Worm (Caenorhabditis elegans) whole organism, L1 larva: ENCODE data around the gene oat-1.

Source experiments
- C04F5.9 ChIP-seq: sonication (generic microtip); optimal IDR thresholded peaks from 2 replicates; lab custom pipeline; 2016; ENCODE audit warnings: missing genetic modification characterization, missing compliant biosample characterization
- alr-1 ChIP-seq: fragments of 200-800 bp; sonication (Bioruptor generic); optimal IDR thresholded peaks from 2 replicates; lab custom pipeline; 2018; ENCODE audit warnings: borderline replicate concordance, mild to moderate bottlenecking, missing genetic modification characterization, missing compliant biosample characterization
- blmp-1 ChIP-seq: fragments of 150-350 bp; optimal IDR thresholded peaks from 2 replicates; lab custom pipeline; 2014; ENCODE audit warnings: missing biosample characterization, missing genetic modification characterization
- ceh-82 ChIP-seq, 3 experiments: fragments of 150-350 bp in 1 of 3; sonication (generic microtip) in 2 of 3; optimal IDR thresholded peaks; 2 replicates each; lab custom pipeline; 2014 to 2017; ENCODE audit warnings: missing biosample characterization in 3 of 3, missing genetic modification characterization in 3 of 3
- dpl-1 ChIP-seq, 3 experiments: fragments of 150-350 bp in 2 of 3; sonication (generic microtip) in 1 of 3; optimal IDR thresholded peaks; 2 replicates each; lab custom pipeline; 2014 to 2017; ENCODE audit warnings: missing biosample characterization in 3 of 3, missing genetic modification characterization in 3 of 3, missing genetic modification reagents in 3 of 3
- dsc-1 ChIP-seq: sonication (generic microtip); optimal IDR thresholded peaks from 2 replicates; lab custom pipeline; 2016; ENCODE audit warnings: mild to moderate bottlenecking, missing genetic modification characterization, missing compliant biosample characterization
- efl-1 ChIP-seq, 4 experiments: fragments of 150-350 bp; optimal IDR thresholded peaks in 3 of 4; peaks in 1 of 4; 1 replicate in 1 of 4; 2 replicates in 3 of 4; lab custom pipeline; 2014; ENCODE audit warnings: missing biosample characterization in 2 of 4, missing genetic modification characterization in 2 of 4, missing genetic modification reagents in 2 of 4
- efl-3 ChIP-seq: fragments of 200-800 bp; sonication (Bioruptor generic); optimal IDR thresholded peaks from 2 replicates; lab custom pipeline; 2018; ENCODE audit warnings: mild to moderate bottlenecking, missing genetic modification characterization, missing compliant biosample characterization
- egl-13 ChIP-seq: sonication (generic microtip); optimal IDR thresholded peaks from 2 replicates; lab custom pipeline; 2016; ENCODE audit warnings: missing genotype, missing genetic modification reagents, missing genetic modification characterization, missing compliant biosample characterization
- fkh-10 ChIP-seq: sonication (generic microtip); optimal IDR thresholded peaks from 2 replicates; lab custom pipeline; 2017; ENCODE audit warnings: missing biosample characterization, missing genetic modification reagents, missing genetic modification characterization
- hlh-17 ChIP-seq: fragments of 200-800 bp; sonication (Bioruptor generic); optimal IDR thresholded peaks from 2 replicates; lab custom pipeline; 2018; ENCODE audit warnings: missing genetic modification characterization, mild to moderate bottlenecking, missing compliant biosample characterization, moderate library complexity, borderline replicate concordance
- isw-1 ChIP-seq: fragments of 200-800 bp; sonication (Bioruptor generic); IDR thresholded peaks from 2 replicates; pipeline ENCODE4 v1.3.6; 2022; ENCODE audit warnings: missing genetic modification characterization, missing compliant biosample characterization
- jun-1 ChIP-seq: fragments of 150-350 bp; optimal IDR thresholded peaks from 2 replicates; lab custom pipeline; 2014; ENCODE audit warnings: missing biosample characterization, missing genetic modification reagents, missing genetic modification characterization
- lin-13 ChIP-seq: fragments of 150-350 bp; optimal IDR thresholded peaks from 2 replicates; lab custom pipeline; 2014; ENCODE audit warnings: missing biosample characterization, missing genetic modification reagents, missing genetic modification characterization
- lin-14 ChIP-seq: fragments of 200-800 bp; sonication (Bioruptor generic); optimal IDR thresholded peaks from 2 replicates; lab custom pipeline; 2018; ENCODE audit warnings: mild to moderate bottlenecking, missing genetic modification characterization, moderate library complexity, missing compliant biosample characterization
- lir-3 ChIP-seq: sonication (generic microtip); optimal IDR thresholded peaks from 2 replicates; lab custom pipeline; 2016; ENCODE audit warnings: mild to moderate bottlenecking, missing genetic modification characterization, moderate library complexity, missing compliant biosample characterization; ENCODE audit not compliant: poor library complexity
- lsy-2 ChIP-seq, 2 experiments: fragments of 150-350 bp; optimal IDR thresholded peaks; 2 replicates each; lab custom pipeline; 2014; ENCODE audit warnings: missing biosample characterization in 2 of 2, missing genetic modification characterization in 2 of 2
- mab-9 ChIP-seq: fragments of 200-800 bp; sonication (Bioruptor generic); IDR thresholded peaks from 2 replicates; pipeline ENCODE4 v1.3.6; 2022; ENCODE audit warnings: missing genetic modification reagents, missing genetic modification characterization, missing compliant biosample characterization
- mdl-1 ChIP-seq, 2 experiments: fragments of 150-350 bp; optimal IDR thresholded peaks; 2 replicates each; lab custom pipeline; 2014 to 2017; ENCODE audit warnings: missing biosample characterization in 2 of 2, missing genetic modification characterization in 2 of 2, inconsistent platforms in 1 of 2
- mef-2 ChIP-seq: fragments of 150-350 bp; optimal IDR thresholded peaks from 2 replicates; lab custom pipeline; 2014; ENCODE audit warnings: missing biosample characterization, missing genetic modification characterization
- nhr-19 ChIP-seq: fragments of 200-800 bp; sonication (Bioruptor generic); conservative IDR thresholded peaks from 2 replicates; pipeline ENCODE4 v1.3.6; 2022; ENCODE audit warnings: missing genetic modification characterization, missing compliant biosample characterization
- nhr-20 ChIP-seq: sonication (generic microtip); optimal IDR thresholded peaks from 2 replicates; lab custom pipeline; 2016; ENCODE audit warnings: mild to moderate bottlenecking, missing genetic modification characterization, missing compliant biosample characterization
- nhr-47 ChIP-seq: sonication (generic microtip); optimal IDR thresholded peaks from 2 replicates; lab custom pipeline; 2016; ENCODE audit warnings: mild to moderate bottlenecking, missing genetic modification characterization, moderate library complexity, missing compliant biosample characterization
- nhr-77 ChIP-seq: fragments of 150-350 bp; optimal IDR thresholded peaks from 2 replicates; lab custom pipeline; 2014; ENCODE audit warnings: missing biosample characterization, missing genetic modification characterization
- nhr-85 ChIP-seq: sonication (generic microtip); peaks from one replicate; lab custom pipeline; 2016; ENCODE audit warnings: missing genetic modification characterization, inconsistent platforms, missing compliant biosample characterization
- pag-3 ChIP-seq: sonication (generic microtip); optimal IDR thresholded peaks from 2 replicates; lab custom pipeline; 2017; ENCODE audit warnings: missing genetic modification characterization, mild to moderate bottlenecking, missing compliant biosample characterization, antibody characterized with exemption, borderline replicate concordance; ENCODE audit not compliant: insufficient read depth
- pax-3 ChIP-seq: fragments of 200-800 bp; sonication (Bioruptor generic); optimal IDR thresholded peaks from 2 replicates; lab custom pipeline; 2018; ENCODE audit warnings: mild to moderate bottlenecking, missing genetic modification characterization, moderate library complexity, missing compliant biosample characterization
- snu-23 ChIP-seq: sonication (generic microtip); optimal IDR thresholded peaks from 2 replicates; lab custom pipeline; 2016; ENCODE audit warnings: missing genetic modification characterization, missing compliant biosample characterization
- sox-4 ChIP-seq: sonication (generic microtip); optimal IDR thresholded peaks from 2 replicates; lab custom pipeline; 2016; ENCODE audit warnings: missing genetic modification characterization, missing compliant biosample characterization
- sup-37 ChIP-seq: fragments of 200-800 bp; sonication (Bioruptor generic); optimal IDR thresholded peaks from 2 replicates; lab custom pipeline; 2018; ENCODE audit warnings: mild to moderate bottlenecking, missing genetic modification characterization, missing compliant biosample characterization
- ztf-11 ChIP-seq, 2 experiments: sonication (generic microtip); optimal IDR thresholded peaks; 2 replicates each; lab custom pipeline; 2016 to 2017; ENCODE audit warnings: missing genetic modification characterization in 2 of 2, missing biosample characterization in 1 of 2, missing compliant biosample characterization in 1 of 2

oat-1 gene

DNA sequence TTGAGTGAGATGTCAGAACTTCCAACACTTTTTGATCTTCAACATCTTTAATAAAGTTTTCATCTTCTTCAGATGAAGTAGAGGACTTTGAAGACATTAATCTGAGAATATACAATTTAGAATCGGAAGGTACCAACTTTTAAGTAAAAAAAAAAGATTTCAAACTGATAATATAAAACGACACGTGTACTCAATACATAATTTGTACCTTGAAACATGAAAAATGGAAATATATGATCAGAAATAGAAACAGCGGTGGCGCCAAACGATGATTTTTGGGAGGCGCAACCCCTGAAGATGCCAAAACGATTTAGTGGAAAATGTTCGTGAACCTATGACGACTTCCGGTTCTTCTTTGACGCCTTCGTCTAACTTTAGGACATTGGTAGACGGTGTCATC, at the start of gene oat-1:
oat-1 (minus strand) TSS at position 101 of the 400 bp plus-strand sequence.
- no peak for TF ChIP-seq jun-1 (tag; lab: Kevin White, UChicago)
- TF ChIP-seq, all 84 proteins: peak for 0

DNA sequence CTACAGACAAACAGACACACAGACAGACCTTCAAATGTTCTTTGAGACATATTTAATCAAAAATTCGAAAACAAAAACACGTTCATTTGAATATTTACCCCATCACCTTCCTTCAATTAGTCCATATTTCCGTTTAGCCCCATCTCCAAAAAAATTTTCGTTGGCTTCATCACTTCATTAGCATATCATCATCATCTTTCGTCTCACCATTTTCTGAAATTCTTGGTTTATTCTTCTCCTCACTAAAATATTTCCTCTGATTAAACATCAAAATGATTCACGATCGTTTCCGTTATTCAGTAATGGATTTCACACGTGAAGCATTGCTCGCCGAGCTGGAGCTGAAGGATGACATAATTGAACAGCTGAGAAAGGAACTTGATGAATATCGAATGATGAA, 48.2 kb upstream of the oat-1 start, which contains the start of gene pkg-2:
pkg-2 (plus strand) TSS at position 301 of the 400 bp plus-strand sequence.
- TF ChIP-seq lir-3 (no peak), dpl-1 (GFP tag; optimal IDR thresholded peaks at IDR 0.05; lab: Kevin White, UChicago) (no peak), nhr-85 (tag; lab: Kevin White, UChicago) (no peak), pag-3 (tag; lab: Kevin White, UChicago) (no peak), lin-13 (GFP tag; lab: Kevin White, UChicago) (no peak), mef-2 (no peak), nhr-47 (tag; lab: Kevin White, UChicago) (no peak), hlh-17 (GFP tag; lab: Kevin White, UChicago) (no peak), isw-1 (GFP tag; lab: Robert Waterston, UW) (no peak), C04F5.9 (no peak)

DNA sequence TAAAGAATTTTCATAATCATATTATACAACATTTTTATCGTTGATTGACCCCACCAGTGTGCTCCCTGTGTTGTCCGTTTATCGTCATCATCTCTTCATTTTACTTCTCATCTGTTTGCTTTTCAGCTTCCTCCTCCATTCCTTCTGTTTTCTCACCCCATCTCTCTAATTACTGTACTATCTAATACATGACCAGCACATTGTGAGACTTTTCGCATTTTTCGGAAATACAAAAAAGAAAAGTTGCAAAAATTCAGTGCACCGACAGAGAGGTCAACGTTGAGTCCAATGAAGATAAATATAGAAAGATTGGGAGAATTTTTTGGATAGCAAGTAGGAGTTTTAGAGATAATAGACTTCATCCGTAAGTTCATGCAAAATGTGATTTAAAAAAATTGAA, 47.6 kb upstream of the oat-1 start:
- no peak for TF ChIP-seq lir-3
- no peak for TF ChIP-seq efl-1 (optimal IDR thresholded peaks at IDR 0.05; lab: Kevin White, UChicago)
- TF ChIP-seq efl-1 (GFP tag; optimal IDR thresholded peaks at IDR 0.05 in 1 of 2; lab: Kevin White, UChicago) = peak in 1 of 2 experiments; percentile 57

DNA sequence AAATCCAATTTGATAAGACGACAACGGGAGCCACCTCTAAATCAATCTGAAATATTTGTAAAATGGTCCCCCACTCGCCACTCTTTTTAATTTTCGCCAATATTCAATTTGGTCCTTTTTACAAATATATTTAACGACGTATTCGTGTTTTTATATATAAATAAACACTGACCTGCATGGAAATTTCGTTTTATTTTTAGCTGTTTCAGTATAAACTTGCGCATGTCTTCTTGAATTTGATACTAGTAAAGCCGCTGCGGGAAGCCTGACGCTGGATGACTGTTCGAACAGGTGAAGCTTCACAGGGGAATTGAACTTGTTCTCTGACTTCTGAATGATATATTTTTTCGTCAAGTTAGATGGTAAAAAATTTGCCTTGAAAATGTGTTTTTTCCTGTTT, 42.2 kb upstream of the oat-1 start:
- no peak for TF ChIP-seq pax-3 (tag; lab: Kevin White, UChicago)
- TF ChIP-seq sox-4 = no peak
- no peak for TF ChIP-seq efl-1 (optimal IDR thresholded peaks at IDR 0.05; lab: Kevin White, UChicago)
- no peak for TF ChIP-seq efl-1 (GFP tag; optimal IDR thresholded peaks at IDR 0.05 in 1 of 2; lab: Kevin White, UChicago)
- no peak for TF ChIP-seq egl-13
- no peak for TF ChIP-seq C04F5.9
- TF ChIP-seq snu-23 (GFP tag; lab: Kevin White, UChicago) = no peak
- no peak for TF ChIP-seq nhr-19
- TF ChIP-seq hlh-17 (GFP tag; lab: Kevin White, UChicago) = no peak
- TF ChIP-seq blmp-1 (tag; lab: Kevin White, UChicago) = no peak
- TF ChIP-seq fkh-10 (GFP tag; lab: Kevin White, UChicago) = no peak
- no peak for TF ChIP-seq alr-1 (tag; lab: Kevin White, UChicago)
- no peak for TF ChIP-seq sup-37 (GFP tag; lab: Kevin White, UChicago)
- TF ChIP-seq nhr-77 (tag; lab: Kevin White, UChicago) = no peak
- TF ChIP-seq efl-3 (GFP tag; lab: Kevin White, UChicago) = no peak
- no peak for TF ChIP-seq ceh-82 (tag; optimal IDR thresholded peaks at IDR 0.05; lab: Kevin White, UChicago)
- TF ChIP-seq ztf-11 (tag; optimal IDR thresholded peaks at IDR 0.05; lab: Kevin White, UChicago) = no peak
- TF ChIP-seq mab-9 = no peak
- no peak for TF ChIP-seq pag-3 (tag; lab: Kevin White, UChicago)
- no peak for TF ChIP-seq mdl-1 (tag; optimal IDR thresholded peaks at IDR 0.05; lab: Kevin White, UChicago)

DNA sequence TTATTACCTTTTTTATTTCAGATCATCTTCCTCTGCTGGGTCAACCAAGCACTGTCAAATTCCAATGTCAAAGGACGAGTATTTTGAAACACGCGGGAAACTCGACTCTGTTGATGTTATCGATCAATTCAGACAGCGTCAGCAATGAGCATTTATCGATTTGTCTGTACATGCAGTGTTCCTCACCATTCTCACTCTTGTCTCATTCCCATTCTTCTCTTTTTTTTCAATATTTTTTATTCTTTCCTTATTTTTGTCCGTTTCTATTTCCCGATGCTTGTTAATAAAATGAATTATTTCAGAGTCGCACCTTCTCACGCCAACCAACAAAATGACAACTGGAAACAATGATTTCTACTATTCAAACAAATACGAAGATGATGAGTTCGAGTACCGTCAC, 41.2 kb upstream of the oat-1 start, which contains the start of gene cks-1:
cks-1 (plus strand) TSS at position 301 of the 400 bp plus-strand sequence.
- no peak for TF ChIP-seq dsc-1 (tag; lab: Kevin White, UChicago)
- no peak for TF ChIP-seq lin-14
- TF ChIP-seq lsy-2 (tag; optimal IDR thresholded peaks at IDR 0.05; lab: Kevin White, UChicago) = no peak
- no peak for TF ChIP-seq nhr-20 (tag; lab: Kevin White, UChicago)
